Worm (Caenorhabditis elegans) whole organism, L3 larva: Measurements from ENCODE around the gene srw-77.

Source experiments
- ama-1 ChIP-seq: fragments of 150-350 bp; optimal IDR thresholded peaks from 2 replicates; lab custom pipeline; 2018
- ceh-28 ChIP-seq: fragments of 150-350 bp; optimal IDR thresholded peaks from 2 replicates; lab custom pipeline; 2014; ENCODE audit warnings: missing biosample characterization, missing genetic modification reagents, missing genetic modification characterization
- egl-5 ChIP-seq: fragments of 150-350 bp; optimal IDR thresholded peaks from 2 replicates; lab custom pipeline; 2017; ENCODE audit warnings: missing biosample characterization, missing genetic modification reagents, missing genetic modification characterization, inconsistent platforms
- elt-2 ChIP-seq: sonication (generic microtip); optimal IDR thresholded peaks from 2 replicates; lab custom pipeline; 2016; ENCODE audit warnings: missing genetic modification reagents, mild to moderate bottlenecking, missing genetic modification characterization, missing compliant biosample characterization
- elt-3 ChIP-seq, 3 experiments: fragments of 150-350 bp in 1 of 3; sonication (generic microtip) in 2 of 3; optimal IDR thresholded peaks; 2 replicates in 2 of 3; 4 replicates in 1 of 3; lab custom pipeline; 2014 to 2017; ENCODE audit warnings: missing biosample characterization in 3 of 3, missing genetic modification characterization in 3 of 3
- nhr-11 ChIP-seq: fragments of 150-350 bp; optimal IDR thresholded peaks from 2 replicates; lab custom pipeline; 2014; ENCODE audit warnings: missing biosample characterization, missing genetic modification characterization
- nhr-23 ChIP-seq: fragments of 150-350 bp; optimal IDR thresholded peaks from 2 replicates; lab custom pipeline; 2014; ENCODE audit warnings: missing biosample characterization, missing genetic modification reagents, missing genetic modification characterization
- nhr-28 ChIP-seq: fragments of 150-350 bp; optimal IDR thresholded peaks from 2 replicates; lab custom pipeline; 2014; ENCODE audit warnings: missing biosample characterization, missing genetic modification characterization
- ztf-11 ChIP-seq: fragments of 150-350 bp; optimal IDR thresholded peaks from 2 replicates; lab custom pipeline; 2014; ENCODE audit warnings: missing biosample characterization, missing genetic modification characterization

DNA sequence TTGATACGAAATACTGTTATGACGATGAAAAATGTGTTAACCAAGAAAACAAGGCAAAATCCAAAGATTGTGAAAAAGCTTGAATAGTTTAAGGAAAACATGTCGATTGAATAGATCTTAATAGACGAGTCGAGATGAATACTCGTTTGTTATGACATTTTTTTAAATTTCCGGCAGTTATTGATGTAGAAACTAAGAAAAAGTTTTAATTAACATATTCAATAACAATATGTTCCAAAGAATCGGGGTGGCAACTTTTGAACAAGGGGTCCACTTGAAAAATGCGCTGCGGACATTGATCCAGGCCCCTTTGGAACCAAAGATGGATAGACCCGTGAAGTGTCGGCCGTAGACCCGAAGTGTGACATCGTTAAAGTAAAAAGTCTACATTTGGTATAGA is 27.7 kb upstream of the srw-77 start, which contains the start of gene str-61:
- no peak for TF ChIP-seq nhr-28 (tag; lab: Kevin White, UChicago)
- no peak for TF ChIP-seq ceh-28 (tag; lab: Kevin White, UChicago)
- no peak for TF ChIP-seq ztf-11 (tag; lab: Kevin White, UChicago)
- no peak for TF ChIP-seq elt-3 (tag; optimal IDR thresholded peaks at IDR 0.05; lab: Kevin White, UChicago)
- TF ChIP-seq egl-5 = no peak
- no peak for TF ChIP-seq nhr-11 (tag; lab: Kevin White, UChicago)
- no peak for TF ChIP-seq nhr-23 (tag; lab: Kevin White, UChicago)
- TF ChIP-seq ama-1 (lab: Kevin White, UChicago) = no peak
- no peak for TF ChIP-seq elt-2 (tag; lab: Kevin White, UChicago)
